Fruit fly (Drosophila melanogaster): ENCODE results near the gene RpL3.

The RpL3 gene

dm6 chr3R:11234918-11235371, 13.3 kb downstream of the RpL3 start, which contains the start of the genes Arfip and CG17721 (continued):
- peak; percentile 70 for TF ChIP-seq hkb (optimal IDR thresholded peaks at IDR 0.05)
- TF ChIP-seq hkb (GFP tag; IDR thresholded peaks at IDR 0.05) = no peak
- TF ChIP-seq CG2202 (tag; optimal IDR thresholded peaks at IDR 0.05) = no peak
- no peak for TF ChIP-seq zfh1 (GFP tag; IDR thresholded peaks at IDR 0.05)
- no peak for TF ChIP-seq slou (GFP tag; optimal IDR thresholded peaks at IDR 0.05)
- TF ChIP-seq CG10267 (tag; optimal IDR thresholded peaks at IDR 0.05) = peak; percentile 16
- TF ChIP-seq CG11398 (GFP tag; optimal IDR thresholded peaks at IDR 0.05) = no peak
- TF ChIP-seq CG10431 (GFP tag; optimal IDR thresholded peaks at IDR 0.05) = no peak
- no peak for TF ChIP-seq twi (tag; optimal IDR thresholded peaks at IDR 0.05)
- TF ChIP-seq abd-A (tag; optimal IDR thresholded peaks at IDR 0.05) = no peak
- no peak for TF ChIP-seq NfI (GFP tag; optimal IDR thresholded peaks at IDR 0.05)
- no peak for TF ChIP-seq CG3163 (GFP tag; optimal IDR thresholded peaks at IDR 0.05)
- TF ChIP-seq CG8944 (GFP tag; optimal IDR thresholded peaks at IDR 0.05) = no peak
- peak; percentile 46; the same call in 2 of the 3 replicates for TF ChIP-seq Opbp (GFP tag; IDR thresholded peaks at IDR 0.05; ENCODE audit: partially characterized antibody)
- no peak for TF ChIP-seq Pdp1 (GFP tag; optimal IDR thresholded peaks at IDR 0.05)
- TF ChIP-seq Ptx1 (GFP tag; IDR thresholded peaks at IDR 0.05) = no peak

DNA sequence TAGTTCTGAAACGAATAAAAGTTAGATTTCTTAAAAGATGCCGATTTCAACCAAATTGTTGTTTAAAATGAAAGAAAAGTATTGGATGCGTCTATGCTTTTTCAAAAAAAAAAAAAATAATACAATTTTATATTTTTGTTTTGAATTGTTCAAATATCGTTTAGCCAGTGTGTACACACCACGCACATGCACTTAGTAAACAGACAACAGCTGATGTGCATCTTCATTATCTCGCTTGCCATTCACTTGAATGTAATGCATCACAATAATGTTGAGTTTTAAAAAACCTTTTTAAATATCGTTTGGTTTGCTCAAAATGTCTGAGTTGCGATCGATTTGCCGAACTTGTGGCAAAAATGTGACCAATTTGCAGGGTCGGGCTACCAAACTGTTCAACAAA, 14.3 kb downstream of the RpL3 start, which contains the start of gene CG31441:
TSS of gene CG31441 (plus strand) at position 246 of the 400 bp plus-strand sequence.
- peak; percentile 30 for TF ChIP-seq zen (tag; optimal IDR thresholded peaks at IDR 0.05)
- TF ChIP-seq CG13296 (GFP tag; optimal IDR thresholded peaks at IDR 0.05) = no peak
- no peak for TF ChIP-seq sima (GFP tag; optimal IDR thresholded peaks at IDR 0.05)
- TF ChIP-seq CG6689 (GFP tag; IDR thresholded peaks at IDR 0.05) = no peak
- no peak for TF ChIP-seq chif (GFP tag; optimal IDR thresholded peaks at IDR 0.05)
- peak; percentile 32; the same call in 1 of the 2 replicates for TF ChIP-seq amos (GFP tag; IDR thresholded peaks at IDR 0.05; ENCODE audit: partially characterized antibody)
- TF ChIP-seq CG42726 (GFP tag; IDR thresholded peaks at IDR 0.05; ENCODE audit: partially characterized antibody) = no peak
- no peak for TF ChIP-seq nom (GFP tag; optimal IDR thresholded peaks at IDR 0.05)
- no peak for TF ChIP-seq gce (GFP tag; IDR thresholded peaks at IDR 0.05)
- no peak for TF ChIP-seq Eip74EF (GFP tag; optimal IDR thresholded peaks at IDR 0.05)
- peak; percentile 61 for TF ChIP-seq Scr (GFP tag; IDR thresholded peaks at IDR 0.05; ENCODE audit: partially characterized antibody)
- no peak for TF ChIP-seq Hr3 (GFP tag; optimal IDR thresholded peaks at IDR 0.05)
- TF ChIP-seq CG3995 (GFP tag; optimal IDR thresholded peaks at IDR 0.05) = no peak
- TF ChIP-seq CG3838 (GFP tag; optimal IDR thresholded peaks at IDR 0.05) = peak; percentile 39
- TF ChIP-seq CG18764 (GFP tag; optimal IDR thresholded peaks at IDR 0.05) = no peak
- peak; percentile 37 for TF ChIP-seq CG4617 (GFP tag; optimal IDR thresholded peaks at IDR 0.05; ENCODE audit: borderline replicate concordance)
- no peak for TF ChIP-seq luna (GFP tag; optimal IDR thresholded peaks at IDR 0.05)
- no peak for TF ChIP-seq Sry-δ (GFP tag; optimal IDR thresholded peaks at IDR 0.05)
- TF ChIP-seq CG7372 (GFP tag; IDR thresholded peaks at IDR 0.05) = no peak
- peak; percentile 58 to 92 for TF ChIP-seq crp (GFP tag; optimal IDR thresholded peaks at IDR 0.05)
- TF ChIP-seq slou (GFP tag; optimal IDR thresholded peaks at IDR 0.05) = no peak
- no peak for TF ChIP-seq hkb (optimal IDR thresholded peaks at IDR 0.05)
- TF ChIP-seq hkb (GFP tag; IDR thresholded peaks at IDR 0.05) = no peak
- no peak for TF ChIP-seq sisA (GFP tag; IDR thresholded peaks at IDR 0.05)
- TF ChIP-seq Bgb (GFP tag; IDR thresholded peaks at IDR 0.05; ENCODE audit: partially characterized antibody) = 0 out of 2 replicates have a peak, but pooled peaks have one; percentile 24
- peak; percentile 67 for TF ChIP-seq stwl (tag; optimal IDR thresholded peaks at IDR 0.05)
- no peak for TF ChIP-seq ssp (GFP tag; IDR thresholded peaks at IDR 0.05)
- TF ChIP-seq Fer1 (GFP tag; optimal IDR thresholded peaks at IDR 0.05) = peak; percentile 2
- no peak for TF ChIP-seq Camta (GFP tag; optimal IDR thresholded peaks at IDR 0.05)
- no peak for TF ChIP-seq maf-S (GFP tag; optimal IDR thresholded peaks at IDR 0.05)
- no peak for TF ChIP-seq CG12104 (GFP tag; optimal IDR thresholded peaks at IDR 0.05)
- no peak for TF ChIP-seq CG1529 (GFP tag; optimal IDR thresholded peaks at IDR 0.05)
- no peak for TF ChIP-seq H2.0 (GFP tag; IDR thresholded peaks at IDR 0.05)
- no peak for TF ChIP-seq odd (GFP tag; optimal IDR thresholded peaks at IDR 0.05)
- TF ChIP-seq Jarid2 (GFP tag; optimal IDR thresholded peaks at IDR 0.05) = no peak
- TF ChIP-seq knrl (GFP tag; IDR thresholded peaks at IDR 0.05; ENCODE audit: partially characterized antibody) = peak; percentile 38; the same call in 1 of the 3 replicates
